Worm (Caenorhabditis elegans): ENCODE measurements around the gene mig-38.

DNA sequence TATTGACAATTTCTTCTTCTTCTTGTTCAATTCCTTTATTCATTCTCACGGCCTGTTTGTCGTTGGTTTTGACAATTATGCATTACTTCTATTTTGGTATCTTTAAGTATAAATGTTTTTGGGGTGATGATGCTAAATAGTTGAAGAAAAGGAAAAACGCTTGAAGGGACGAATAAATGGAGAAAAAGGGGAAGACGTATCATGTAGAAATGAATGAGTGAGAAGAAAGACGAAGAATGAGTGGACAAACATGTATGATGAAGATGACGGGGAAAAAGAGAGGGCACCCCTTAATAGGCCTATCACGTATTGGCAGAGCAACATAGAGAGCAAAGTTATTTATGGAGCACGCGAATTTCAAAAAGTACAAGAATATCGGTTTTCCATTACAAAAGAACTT lies 45.4 kb upstream of the mig-38 start, which contains the start of gene M04B2.7:
- TF ChIP-seq unc-62 (GFP tag; optimal IDR thresholded peaks at IDR 0.05), result no peak
- TF ChIP-seq dpl-1 (GFP tag; optimal IDR thresholded peaks at IDR 0.05), result no peak
- no peak for TF ChIP-seq mcd-1 (GFP tag; IDR thresholded peaks at IDR 0.05)
